Fruit fly (Drosophila melanogaster): Measurements from ENCODE around the gene strat.

strat gene

dm6 chr2L:8362273-8362954 lies 42.3 kb downstream of the strat start, which contains the start of gene CG7627 (continued):
- TF ChIP-seq fd64A (GFP tag; optimal IDR thresholded peaks at IDR 0.05) (no peak), so (GFP tag; IDR thresholded peaks at IDR 0.05) (peak; percentile 74), trh (GFP tag; optimal IDR thresholded peaks at IDR 0.05) (peak; percentile 34), fd102C (GFP tag; optimal IDR thresholded peaks at IDR 0.05) (no peak), ewg (GFP tag; optimal IDR thresholded peaks at IDR 0.05) (peak; percentile 47), z (GFP tag; IDR thresholded peaks at IDR 0.05) (no peak), CG12942 (GFP tag; optimal IDR thresholded peaks at IDR 0.05) (peak; percentile 37), CG2199 (GFP tag; IDR thresholded peaks at IDR 0.05) (no peak), zf30C (GFP tag; optimal IDR thresholded peaks at IDR 0.05) (no peak), CG6254 (GFP tag; optimal IDR thresholded peaks at IDR 0.05) (peak; percentile 12), Awh (GFP tag; IDR thresholded peaks at IDR 0.05) (peak; percentile 67; the same call in 1 of the 2 replicates), onecut (GFP tag; IDR thresholded peaks at IDR 0.05) (peak; percentile 54), Tbp (GFP tag; optimal IDR thresholded peaks at IDR 0.05) (no peak), Bdp1 (GFP tag; optimal IDR thresholded peaks at IDR 0.05) (peak; percentile 61), sqz (GFP tag; optimal IDR thresholded peaks at IDR 0.05) (peak; percentile 53), CG10147 (GFP tag; optimal IDR thresholded peaks at IDR 0.05) (peak; percentile 21), Dll (GFP tag; IDR thresholded peaks at IDR 0.05; ENCODE audit: partially characterized antibody) (no peak), CG31365 (tag; optimal IDR thresholded peaks at IDR 0.05) (peak; percentile 59), br (optimal IDR thresholded peaks at IDR 0.05) (no peak), BEAF-32 (GFP tag; optimal IDR thresholded peaks at IDR 0.05) (no peak), B-H2 (GFP tag; optimal IDR thresholded peaks at IDR 0.05) (peak; percentile 70), TFAM (GFP tag; optimal IDR thresholded peaks at IDR 0.05) (no peak), Dip3 (GFP tag; optimal IDR thresholded peaks at IDR 0.05) (peak; percentile 73), CG34224 (GFP tag; IDR thresholded peaks at IDR 0.05; ENCODE audit: partially characterized antibody) (no peak), CG17385 (GFP tag; optimal IDR thresholded peaks at IDR 0.05) (peak; percentile 68), CG32772 (GFP tag; IDR thresholded peaks at IDR 0.05) (peak; percentile 56), CG30020 (tag; optimal IDR thresholded peaks at IDR 0.05) (peak; percentile 32), CG2116 (GFP tag; optimal IDR thresholded peaks at IDR 0.05) (peak; percentile 17), chinmo (GFP tag; IDR thresholded peaks at IDR 0.05; ENCODE audit: partially characterized antibody) (peak; percentile 74; the same call in 2 of the 4 replicates), Dref (GFP tag; IDR thresholded peaks at IDR 0.05) (peak; percentile 27), Myb (GFP tag; optimal IDR thresholded peaks at IDR 0.05) (peak; percentile 65), grn (GFP tag; optimal IDR thresholded peaks at IDR 0.05) (peak; percentile 3), CG12744 (GFP tag; optimal IDR thresholded peaks at IDR 0.05) (peak; percentile 6), MBD-R2 (GFP tag; IDR thresholded peaks at IDR 0.05) (no peak; the same call in 1 of the 2 replicates), pnt (GFP tag; optimal IDR thresholded peaks at IDR 0.05) (peak; percentile 59), Six4 (GFP tag; optimal IDR thresholded peaks at IDR 0.05) (peak; percentile 59), her (GFP tag; optimal IDR thresholded peaks at IDR 0.05) (peak; percentile 70), Med (GFP tag) (peak; percentile 97), nau (GFP tag; optimal IDR thresholded peaks at IDR 0.05) (peak; percentile 34), kay (GFP tag; optimal IDR thresholded peaks at IDR 0.05) (peak; percentile 31), CG7928 (GFP tag; optimal IDR thresholded peaks at IDR 0.05) (peak; percentile 49), run (tag; optimal IDR thresholded peaks at IDR 0.05) (peak; percentile 35), sna (GFP tag; IDR thresholded peaks at IDR 0.05; ENCODE audit: partially characterized antibody) (no peak), zfh1 (GFP tag; IDR thresholded peaks at IDR 0.05) (peak; percentile 82), CG3995 (GFP tag; optimal IDR thresholded peaks at IDR 0.05) (peak; percentile 7), CG9876 (GFP tag; optimal IDR thresholded peaks at IDR 0.05) (peak; percentile 35), CG9797 (GFP tag; optimal IDR thresholded peaks at IDR 0.05) (no peak), CG16815 (GFP tag; optimal IDR thresholded peaks at IDR 0.05) (peak; percentile 76), CG6683 (GFP tag; optimal IDR thresholded peaks at IDR 0.05) (peak; percentile 63), Hr78 (GFP tag; optimal IDR thresholded peaks at IDR 0.05) (peak in 1 of 2 experiments; percentile 15)

All from whole organism, embryonic.